Fruit fly (Drosophila melanogaster) whole organism, embryonic: ENCODE data around the gene CG16710.

Experiments used
- ATbp ChIP-seq: fragments of 200-800 bp; sonication (Bioruptor generic); optimal IDR thresholded peaks from 2 replicates; lab custom pipeline; 2017; ENCODE audit warnings: missing biosample characterization, mild to moderate bottlenecking, missing genetic modification characterization, missing genetic modification reagents
- Adf1 ChIP-seq: fragments of 200-800 bp; sonication (Bioruptor generic); IDR thresholded peaks from 2 replicates; pipeline ENCODE4 v1.3.6; 2022; ENCODE audit warnings: missing biosample characterization, missing genetic modification characterization
- B-H1 ChIP-seq: fragments of 200-800 bp; sonication (Bioruptor generic); IDR thresholded peaks from 3 replicates; pipeline ENCODE4 v1.3.6; 2022; ENCODE audit warnings: missing biosample characterization, missing genetic modification characterization
- BtbVII ChIP-seq: fragments of 200-800 bp; sonication (Bioruptor generic); optimal IDR thresholded peaks from 3 replicates; lab custom pipeline; 2017; ENCODE audit warnings: missing biosample characterization, mild to moderate bottlenecking, missing genetic modification characterization
- CG10209 ChIP-seq: fragments of 200-800 bp; sonication (Bioruptor generic); optimal IDR thresholded peaks from 3 replicates; lab custom pipeline; 2017; ENCODE audit warnings: missing biosample characterization, mild to moderate bottlenecking, missing genetic modification characterization, missing genetic modification reagents
- CG11456 ChIP-seq: fragments of 200-800 bp; sonication (Bioruptor generic); IDR thresholded peaks from 3 replicates; pipeline ENCODE4 v1.3.6; 2022; ENCODE audit warnings: missing biosample characterization, missing genetic modification characterization
- CG12744 ChIP-seq: fragments of 200-800 bp; sonication (Bioruptor generic); optimal IDR thresholded peaks from 2 replicates; lab custom pipeline; 2016; ENCODE audit warnings: missing biosample characterization, missing genetic modification characterization
- CG12942 ChIP-seq: fragments of 200-800 bp; sonication (Bioruptor generic); optimal IDR thresholded peaks from 3 replicates; lab custom pipeline; 2016; ENCODE audit warnings: missing biosample characterization, missing genetic modification characterization
- CG15514 ChIP-seq: fragments of 200-800 bp; sonication (Bioruptor generic); optimal IDR thresholded peaks from 3 replicates; lab custom pipeline; 2017; ENCODE audit warnings: missing biosample characterization, missing genetic modification characterization, mild to moderate bottlenecking, moderate library complexity, missing genetic modification reagents
- CG16813 ChIP-seq: fragments of 200-800 bp; sonication (Bioruptor generic); IDR thresholded peaks from 3 replicates; pipeline ENCODE4 v1.3.6; 2022; ENCODE audit warnings: missing biosample characterization, missing genetic modification characterization; ENCODE audit not compliant: partially characterized antibody
- CG17186 ChIP-seq: fragments of 200-800 bp; sonication (Bioruptor generic); optimal IDR thresholded peaks from 3 replicates; lab custom pipeline; 2017; ENCODE audit warnings: missing biosample characterization, missing genetic modification reagents, missing genetic modification characterization
- CG18476 ChIP-seq: fragments of 200-800 bp; sonication (Bioruptor generic); optimal IDR thresholded peaks from 2 replicates; lab custom pipeline; 2016; ENCODE audit warnings: missing biosample characterization, mild to moderate bottlenecking, missing genetic modification characterization
- CG18599 ChIP-seq: fragments of 200-800 bp; sonication (Bioruptor generic); optimal IDR thresholded peaks from 3 replicates; lab custom pipeline; 2017; ENCODE audit warnings: missing biosample characterization, missing genetic modification characterization, mild to moderate bottlenecking, moderate library complexity, missing genetic modification reagents
- CG31388 ChIP-seq: fragments of 200-800 bp; sonication (Bioruptor generic); optimal IDR thresholded peaks from 2 replicates; lab custom pipeline; 2016; ENCODE audit warnings: missing biosample characterization, missing genetic modification characterization
- CG32532 ChIP-seq: fragments of 200-800 bp; sonication (Bioruptor generic); IDR thresholded peaks from 2 replicates; pipeline ENCODE4 v1.3.6; 2022; ENCODE audit warnings: missing biosample characterization, missing genetic modification characterization
- CG34376 ChIP-seq: fragments of 200-800 bp; sonication (Bioruptor generic); optimal IDR thresholded peaks from 2 replicates; lab custom pipeline; 2018; ENCODE audit warnings: missing biosample characterization, mild to moderate bottlenecking, missing genetic modification characterization
- CG5245 ChIP-seq: fragments of 200-800 bp; sonication (Bioruptor generic); optimal IDR thresholded peaks from 3 replicates; lab custom pipeline; 2016; ENCODE audit warnings: missing biosample characterization, missing genetic modification characterization
- CG8281 ChIP-seq: fragments of 200-800 bp; sonication (Bioruptor generic); optimal IDR thresholded peaks from 2 replicates; lab custom pipeline; 2018; ENCODE audit warnings: missing biosample characterization, mild to moderate bottlenecking, missing genetic modification characterization, moderate library complexity
- CHES-1-like ChIP-seq: fragments of 200-800 bp; sonication (Bioruptor generic); optimal IDR thresholded peaks from 2 replicates; lab custom pipeline; 2016; ENCODE audit warnings: missing biosample characterization, missing genetic modification characterization
- Deaf1 ChIP-seq: fragments of 200-800 bp; optimal IDR thresholded peaks from 3 replicates; lab custom pipeline; 2019; ENCODE audit warnings: missing biosample characterization, mild to moderate bottlenecking, missing genetic modification characterization, moderate library complexity
- Dfd ChIP-seq, 2 experiments: fragments of >200 bp; optimal IDR thresholded peaks; 2 replicates each; lab custom pipeline; 2017; ENCODE audit warnings: missing biosample characterization in 2 of 2, missing genetic modification characterization in 2 of 2
- Doc3 ChIP-seq: fragments of 200-800 bp; sonication (Bioruptor generic); IDR thresholded peaks from 3 replicates; pipeline ENCODE4 v1.3.6; 2022; ENCODE audit warnings: missing biosample characterization, missing genetic modification characterization; ENCODE audit not compliant: partially characterized antibody
- Dp ChIP-seq: fragments of 200-800 bp; sonication (Bioruptor generic); optimal IDR thresholded peaks from 2 replicates; lab custom pipeline; 2018; ENCODE audit warnings: missing biosample characterization, mild to moderate bottlenecking, missing genetic modification characterization, moderate library complexity
- Gsc ChIP-seq: fragments of 200-800 bp; sonication (Bioruptor generic); IDR thresholded peaks from 2 replicates; pipeline ENCODE4 v1.3.6; 2022; ENCODE audit warnings: missing biosample characterization, missing genetic modification characterization
- Mes4 ChIP-seq: fragments of 200-800 bp; sonication (Bioruptor generic); optimal IDR thresholded peaks from 2 replicates; lab custom pipeline; 2016; ENCODE audit warnings: missing biosample characterization, missing genetic modification characterization
- NFAT ChIP-seq: fragments of 200-800 bp; sonication (Bioruptor generic); IDR thresholded peaks from 2 replicates; pipeline ENCODE4 v1.3.6; 2022; ENCODE audit warnings: missing biosample characterization, missing genetic modification characterization
- Oaz ChIP-seq: fragments of 200-800 bp; sonication (Bioruptor generic); IDR thresholded peaks from 2 replicates; pipeline ENCODE4 v1.3.6; 2022; ENCODE audit warnings: missing biosample characterization, missing genetic modification characterization
- Xrp1 ChIP-seq: fragments of 200-800 bp; sonication (Bioruptor generic); IDR thresholded peaks from 2 replicates; pipeline ENCODE4 v1.3.6; 2022; ENCODE audit warnings: missing biosample characterization, missing genetic modification characterization
- al ChIP-seq: fragments of 200-800 bp; sonication (Bioruptor generic); IDR thresholded peaks from 2 replicates; pipeline ENCODE4 v1.3.6; 2022; ENCODE audit warnings: missing biosample characterization, missing genetic modification characterization
- ase ChIP-seq: fragments of 200-800 bp; sonication (Bioruptor generic); IDR thresholded peaks from 3 replicates; pipeline ENCODE4 v1.3.6; 2022; ENCODE audit warnings: missing biosample characterization, missing genetic modification characterization
- bowl ChIP-seq: fragments of 200-800 bp; sonication (Bioruptor generic); IDR thresholded peaks from 2 replicates; pipeline ENCODE4 v1.3.6; 2022; ENCODE audit warnings: missing biosample characterization, missing genetic modification characterization
- chm ChIP-seq: fragments of 200-800 bp; sonication (Bioruptor generic); IDR thresholded peaks from 2 replicates; pipeline ENCODE4 v1.3.6; 2022; ENCODE audit warnings: missing biosample characterization, missing genetic modification characterization
- crp ChIP-seq, 2 experiments: fragments of 200-800 bp; sonication (Bioruptor generic); optimal IDR thresholded peaks; 2 replicates in 1 of 2; 3 replicates in 1 of 2; lab custom pipeline; 2017; ENCODE audit warnings: missing biosample characterization in 2 of 2, missing genetic modification characterization in 2 of 2, mild to moderate bottlenecking in 1 of 2, moderate library complexity in 1 of 2
- disco-r ChIP-seq: fragments of 200-800 bp; sonication (Bioruptor generic); optimal IDR thresholded peaks from 2 replicates; lab custom pipeline; 2016; ENCODE audit warnings: missing biosample characterization, missing genetic modification characterization
- dpn ChIP-seq, 2 experiments: fragments of 200-800 bp; sonication (Bioruptor generic); optimal IDR thresholded peaks; 3 replicates each; lab custom pipeline; 2016; ENCODE audit warnings: missing biosample characterization in 2 of 2, missing genetic modification characterization in 2 of 2
- en ChIP-seq: fragments of 200-800 bp; sonication (Bioruptor generic); optimal IDR thresholded peaks from 2 replicates; lab custom pipeline; 2016; ENCODE audit warnings: missing biosample characterization, missing genetic modification characterization
- exex ChIP-seq: fragments of 200-800 bp; sonication (Bioruptor generic); optimal IDR thresholded peaks from 4 replicates; lab custom pipeline; 2018; ENCODE audit warnings: missing biosample characterization, mild to moderate bottlenecking, missing genetic modification characterization, moderate library complexity
- gsb-n ChIP-seq: fragments of 200-800 bp; sonication (Bioruptor generic); optimal IDR thresholded peaks from 3 replicates; lab custom pipeline; 2018; ENCODE audit warnings: missing biosample characterization, mild to moderate bottlenecking, missing genetic modification characterization
- lab ChIP-seq: fragments of 200-800 bp; sonication (Bioruptor generic); optimal IDR thresholded peaks from 3 replicates; lab custom pipeline; 2017; ENCODE audit warnings: missing biosample characterization, missing genetic modification characterization, mild to moderate bottlenecking, moderate library complexity, missing genetic modification reagents
- mam ChIP-seq: fragments of 200-800 bp; sonication (Bioruptor generic); optimal IDR thresholded peaks from 3 replicates; lab custom pipeline; 2016; ENCODE audit warnings: missing biosample characterization, missing genetic modification characterization
- mld ChIP-seq: fragments of 200-800 bp; sonication (Bioruptor generic); IDR thresholded peaks from 3 replicates; pipeline ENCODE4 v1.3.6; 2022; ENCODE audit warnings: missing biosample characterization, missing genetic modification characterization; ENCODE audit not compliant: partially characterized antibody
- nerfin-2 ChIP-seq: fragments of 200-800 bp; sonication (Bioruptor generic); IDR thresholded peaks from 2 replicates; pipeline ENCODE4 v1.3.6; 2022; ENCODE audit warnings: missing biosample characterization, missing genetic modification characterization; ENCODE audit not compliant: partially characterized antibody
- odd ChIP-seq: fragments of 200-800 bp; sonication (Bioruptor generic); optimal IDR thresholded peaks from 2 replicates; lab custom pipeline; 2017; ENCODE audit warnings: missing biosample characterization, mild to moderate bottlenecking, missing genetic modification characterization
- p53 ChIP-seq: fragments of 200-800 bp; sonication (Bioruptor generic); optimal IDR thresholded peaks from 2 replicates; lab custom pipeline; 2016; ENCODE audit warnings: missing biosample characterization, missing genetic modification characterization
- pnt ChIP-seq: fragments of 200-800 bp; sonication (Bioruptor generic); optimal IDR thresholded peaks from 3 replicates; lab custom pipeline; 2016; ENCODE audit warnings: missing biosample characterization, missing genetic modification characterization
- sens ChIP-seq: fragments of 200-800 bp; sonication (Bioruptor generic); peaks from one replicate; lab custom pipeline; 2016; ENCODE audit warnings: missing biosample characterization, missing genetic modification characterization
- tap ChIP-seq: fragments of 200-800 bp; optimal IDR thresholded peaks from 3 replicates; lab custom pipeline; 2019; ENCODE audit warnings: missing biosample characterization, mild to moderate bottlenecking, missing genetic modification characterization, moderate library complexity
- tgo ChIP-seq: fragments of 200-800 bp; sonication (Bioruptor generic); IDR thresholded peaks from 3 replicates; pipeline ENCODE4 v1.3.6; 2022; ENCODE audit warnings: missing biosample characterization, missing genetic modification characterization
- usp ChIP-seq: fragments of >200 bp; optimal IDR thresholded peaks from 2 replicates; lab custom pipeline; 2017; ENCODE audit warnings: missing biosample characterization, missing genetic modification characterization
- wdn ChIP-seq: fragments of 200-800 bp; sonication (Bioruptor generic); IDR thresholded peaks from 2 replicates; pipeline ENCODE4 v1.3.6; 2022; ENCODE audit warnings: missing biosample characterization, missing genetic modification characterization

Gene CG16710

dm6 chr3R:23728086-23728485 lies 45.8 kb downstream of the CG16710 start (continued):
- TF ChIP-seq CG32532, result 0 out of 2 replicates have a peak, but pooled peaks have one; percentile 18
- 0 out of 2 replicates have a peak, but pooled peaks have one; percentile 19 for TF ChIP-seq Adf1 (GFP tag; lab: Robert Waterston, UW)
- peak; percentile 28 for TF ChIP-seq CG15514
- peak; percentile 29 for TF ChIP-seq lab
- TF ChIP-seq mld (GFP tag; lab: Robert Waterston, UW), result no peak
- no peak for TF ChIP-seq B-H1 (GFP tag; lab: Robert Waterston, UW)
- TF ChIP-seq exex (tag; lab: Kevin White, UChicago), result no peak
- TF ChIP-seq Dfd (GFP tag; optimal IDR thresholded peaks at IDR 0.05; lab: Kevin White, UChicago), result no peak
- peak; percentile 41 for TF ChIP-seq sens (GFP tag; lab: Kevin White, UChicago)
- no peak for TF ChIP-seq CG16813 (GFP tag; lab: Robert Waterston, UW)
- 0 out of 2 replicates have a peak, but pooled peaks have one; percentile 9 for TF ChIP-seq nerfin-2 (GFP tag; lab: Robert Waterston, UW)
- no peak for TF ChIP-seq CG12942

dm6 chr3R:23729066-23729465 lies 46.8 kb downstream of the CG16710 start:
- peak; percentile 18 for TF ChIP-seq CHES-1-like (GFP tag; lab: Kevin White, UChicago)
- no peak for TF ChIP-seq Mes4 (GFP tag; lab: Kevin White, UChicago)
- TF ChIP-seq tgo (GFP tag; lab: Robert Waterston, UW), result no peak
- TF ChIP-seq CG31388 (GFP tag; lab: Kevin White, UChicago), result no peak
- TF ChIP-seq gsb-n (tag; lab: Kevin White, UChicago), result no peak
- no peak for TF ChIP-seq tap (tag; lab: Kevin White, UChicago)
- no peak for TF ChIP-seq chm (GFP tag; lab: Robert Waterston, UW)
- TF ChIP-seq ase (GFP tag; lab: Robert Waterston, UW), result no peak
- no peak for TF ChIP-seq Dp (GFP tag; lab: Kevin White, UChicago)
- peak; percentile 53; the same call in 1 of the 2 replicates for TF ChIP-seq Xrp1 (GFP tag; lab: Robert Waterston, UW)
- TF ChIP-seq Oaz (GFP tag; lab: Robert Waterston, UW), result no peak
- TF ChIP-seq sens (GFP tag; lab: Kevin White, UChicago), result peak; percentile 26
- no peak for TF ChIP-seq CG5245
- no peak for TF ChIP-seq bowl (GFP tag; lab: Robert Waterston, UW)
- TF ChIP-seq p53 (GFP tag; lab: Kevin White, UChicago), result no peak
- peak; percentile 77 for TF ChIP-seq BtbVII (GFP tag; lab: Kevin White, UChicago)
- no peak for TF ChIP-seq CG12744 (GFP tag; lab: Kevin White, UChicago)
- TF ChIP-seq CG17186 (GFP tag; lab: Kevin White, UChicago), result no peak
- no peak for TF ChIP-seq Deaf1 (tag; lab: Kevin White, UChicago)
- no peak for TF ChIP-seq NFAT
- TF ChIP-seq CG34376, result peak; percentile 79
- peak in 1 of 2 experiments; percentile 26 for TF ChIP-seq dpn (GFP tag; optimal IDR thresholded peaks at IDR 0.05; lab: Kevin White, UChicago)
- peak; percentile 7 for TF ChIP-seq mam
- no peak for TF ChIP-seq en (GFP tag; lab: Kevin White, UChicago)
- TF ChIP-seq al (GFP tag; lab: Robert Waterston, UW), result no peak
- 0 out of 2 replicates have a peak, but pooled peaks have one; percentile 8 for TF ChIP-seq wdn (GFP tag; lab: Robert Waterston, UW)
- no peak for TF ChIP-seq CG8281 (tag; lab: Kevin White, UChicago)
- no peak for TF ChIP-seq pnt (GFP tag; lab: Kevin White, UChicago)
- TF ChIP-seq odd (GFP tag; lab: Kevin White, UChicago), result peak; percentile 64
- TF ChIP-seq usp (GFP tag; lab: Kevin White, UChicago), result no peak
- no peak for TF ChIP-seq CG18476 (GFP tag; lab: Kevin White, UChicago)
- no peak for TF ChIP-seq crp (GFP tag; optimal IDR thresholded peaks at IDR 0.05; lab: Kevin White, UChicago)
- no peak for TF ChIP-seq Doc3 (GFP tag; lab: Robert Waterston, UW)
- peak; percentile 40 for TF ChIP-seq CG10209 (GFP tag; lab: Kevin White, UChicago)
- TF ChIP-seq ATbp (GFP tag; lab: Kevin White, UChicago), result peak; percentile 54
- TF ChIP-seq disco-r, result no peak
- TF ChIP-seq Gsc (GFP tag; lab: Robert Waterston, UW), result no peak
- TF ChIP-seq CG18599 (GFP tag; lab: Kevin White, UChicago), result peak; percentile 86
- no peak; the same call in 2 of the 3 replicates for TF ChIP-seq CG11456 (GFP tag; lab: Robert Waterston, UW)
